In the genomic region with DNA sequence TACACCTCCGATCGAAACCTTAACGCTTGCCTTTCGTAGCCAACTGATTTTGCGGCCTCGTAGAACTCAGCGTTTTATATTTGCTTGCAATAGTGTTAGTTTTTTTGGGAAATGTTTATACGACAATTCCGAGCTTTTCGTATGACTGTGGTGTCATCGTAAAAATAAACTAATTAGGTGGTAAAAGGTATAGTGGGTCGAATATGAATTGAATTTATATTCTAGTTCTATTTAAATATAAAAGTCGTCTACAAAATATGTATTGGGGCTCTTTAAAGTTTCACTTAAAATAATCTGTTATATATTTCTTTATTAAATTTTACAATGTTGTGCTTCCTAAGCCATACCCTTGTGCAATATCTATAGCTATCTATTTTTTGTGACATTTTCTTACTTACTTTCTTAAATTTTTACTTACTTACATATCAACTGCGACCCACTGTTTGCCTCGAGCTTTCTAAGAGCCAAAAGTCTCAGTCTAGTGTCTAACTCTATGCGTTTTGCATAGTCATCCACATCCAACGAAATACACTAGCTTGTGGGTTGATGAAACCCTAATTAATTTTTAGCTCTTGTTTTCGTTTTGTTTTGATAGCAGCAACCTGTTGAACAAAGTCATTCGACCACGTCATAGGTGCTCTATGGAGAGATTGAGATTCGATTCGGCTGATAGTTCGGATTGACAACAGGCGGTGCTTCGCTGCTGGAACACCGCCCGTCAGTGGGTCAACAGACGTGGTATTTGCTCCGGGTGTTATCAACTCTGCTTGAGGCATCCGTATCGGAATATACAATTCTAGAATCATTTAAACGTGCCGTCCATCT, we compare ENCODE assay signal across 1 fruit fly cellular context.
TF ChIP-seq lines count a peak whose summit lies in the region.

A gene (minus strand): TSS at position 51 of the 825 bp plus-strand sequence.

TF ChIP-seq in whole organism, embryonic, 481 proteins besides CTCF, POLR2A, EP300 and RAD21 (continued from another document and continues in another):
- TF ChIP-seq zfh1 (GFP tag; IDR thresholded peaks at IDR 0.05; lab: Robert Waterston, UW) (no peak), her (GFP tag; optimal IDR thresholded peaks at IDR 0.05; lab: Kevin White, UChicago) (no peak), Xrp1 (GFP tag; IDR thresholded peaks at IDR 0.05; lab: Robert Waterston, UW) (peak; percentile 67), Ada2b (GFP tag; IDR thresholded peaks at IDR 0.05; lab: Robert Waterston, UW) (peak; percentile 60), CG18011 (GFP tag; optimal IDR thresholded peaks at IDR 0.05; lab: Kevin White, UChicago) (peak; percentile 54), jumu (GFP tag; optimal IDR thresholded peaks at IDR 0.05; lab: Kevin White, UChicago) (no peak), E2f2 (GFP tag; IDR thresholded peaks at IDR 0.05; lab: Robert Waterston, UW) (peak; percentile 49; the same call in 1 of the 2 replicates), NC2α (GFP tag; optimal IDR thresholded peaks at IDR 0.05; lab: Kevin White, UChicago) (no peak), Sin3A (optimal IDR thresholded peaks at IDR 0.05; lab: Kevin White, UChicago) (no peak), CG3847 (GFP tag; IDR thresholded peaks at IDR 0.05; lab: Robert Waterston, UW) (peak; percentile 76), Ravus (GFP tag; IDR thresholded peaks at IDR 0.05; lab: Robert Waterston, UW) (peak; percentile 35), Blimp-1 (GFP tag; optimal IDR thresholded peaks at IDR 0.05; lab: Kevin White, UChicago) (peak; percentile 69), CG10462 (GFP tag; optimal IDR thresholded peaks at IDR 0.05; lab: Kevin White, UChicago) (peak; percentile 4), sob (GFP tag; IDR thresholded peaks at IDR 0.05; lab: Robert Waterston, UW) (peak; percentile 57), CG7928 (GFP tag; optimal IDR thresholded peaks at IDR 0.05; lab: Kevin White, UChicago) (peak; percentile 52), pan (optimal IDR thresholded peaks at IDR 0.05; lab: Kevin White, UChicago) (no peak), pan (GFP tag; optimal IDR thresholded peaks at IDR 0.05 in 1 of 2, IDR thresholded peaks at IDR 0.05 in 1 of 2) (peak in 1 of 2 experiments; percentile 86), sim (GFP tag; IDR thresholded peaks at IDR 0.05; lab: Robert Waterston, UW) (no peak), pfk (GFP tag; optimal IDR thresholded peaks at IDR 0.05; lab: Kevin White, UChicago) (no peak), chinmo (GFP tag; IDR thresholded peaks at IDR 0.05; lab: Robert Waterston, UW; ENCODE audit: partially characterized antibody) (0 out of 4 replicates have a peak, but pooled peaks have one; percentile 63), CG9876 (GFP tag; optimal IDR thresholded peaks at IDR 0.05; lab: Kevin White, UChicago) (no peak), Hsf (GFP tag; optimal IDR thresholded peaks at IDR 0.05; lab: Kevin White, UChicago) (no peak), pum (GFP tag; optimal IDR thresholded peaks at IDR 0.05; lab: Kevin White, UChicago) (no peak), CG17359 (tag; optimal IDR thresholded peaks at IDR 0.05; lab: Kevin White, UChicago) (peak; percentile 86), CG12744 (GFP tag; optimal IDR thresholded peaks at IDR 0.05; lab: Kevin White, UChicago) (no peak), hth (optimal IDR thresholded peaks at IDR 0.05; lab: Kevin White, UChicago) (no peak), lab (GFP tag; optimal IDR thresholded peaks at IDR 0.05; lab: Kevin White, UChicago) (peak; percentile 96), odd (GFP tag; optimal IDR thresholded peaks at IDR 0.05; lab: Kevin White, UChicago) (peak; percentile 78), lola (GFP tag; optimal IDR thresholded peaks at IDR 0.05; lab: Kevin White, UChicago) (peak in 1 of 3 experiments; percentile 9), Rfx (GFP tag; IDR thresholded peaks at IDR 0.05; lab: Robert Waterston, UW) (peak; percentile 81), ind (GFP tag; optimal IDR thresholded peaks at IDR 0.05; lab: Kevin White, UChicago) (peak; percentile 75), Fer3 (tag; optimal IDR thresholded peaks at IDR 0.05; lab: Kevin White, UChicago) (peak; percentile 92), CG10565 (GFP tag; optimal IDR thresholded peaks at IDR 0.05; lab: Kevin White, UChicago) (no peak), jing (GFP tag; optimal IDR thresholded peaks at IDR 0.05; lab: Kevin White, UChicago) (no peak), CG3065 (GFP tag; optimal IDR thresholded peaks at IDR 0.05; lab: Kevin White, UChicago) (no peak), CG15601 (tag; optimal IDR thresholded peaks at IDR 0.05; lab: Kevin White, UChicago) (peak; percentile 35), Rx (GFP tag; IDR thresholded peaks at IDR 0.05; lab: Robert Waterston, UW) (peak; percentile 66), CG17802 (tag; optimal IDR thresholded peaks at IDR 0.05; lab: Kevin White, UChicago) (no peak), Fer1 (GFP tag; optimal IDR thresholded peaks at IDR 0.05; lab: Kevin White, UChicago) (peak; percentile 94), org-1 (GFP tag; optimal IDR thresholded peaks at IDR 0.05; lab: Kevin White, UChicago) (peak; percentile 81), CG1832 (GFP tag; optimal IDR thresholded peaks at IDR 0.05; lab: Kevin White, UChicago) (no peak), CG5180 (GFP tag; optimal IDR thresholded peaks at IDR 0.05; lab: Kevin White, UChicago) (peak; percentile 65), toy (GFP tag; IDR thresholded peaks at IDR 0.05; lab: Robert Waterston, UW) (peak; percentile 83), CG3407 (GFP tag; optimal IDR thresholded peaks at IDR 0.05; lab: Kevin White, UChicago) (peak; percentile 9), CG7839 (tag; optimal IDR thresholded peaks at IDR 0.05; lab: Kevin White, UChicago) (peak; percentile 93), CG1602 (GFP tag; optimal IDR thresholded peaks at IDR 0.05; lab: Kevin White, UChicago) (peak; percentile 56), CG10979 (tag; optimal IDR thresholded peaks at IDR 0.05; lab: Kevin White, UChicago) (peak; percentile 62), CG10543 (GFP tag; optimal IDR thresholded peaks at IDR 0.05; lab: Kevin White, UChicago) (peak; percentile 69), prd (optimal IDR thresholded peaks at IDR 0.05; lab: Kevin White, UChicago) (no peak), prd (GFP tag; IDR thresholded peaks at IDR 0.05; lab: Robert Waterston, UW) (peak; percentile 75; the same call in 2 of the 3 replicates), CG8924 (tag; optimal IDR thresholded peaks at IDR 0.05; lab: Kevin White, UChicago) (peak; percentile 88), D19A (tag; optimal IDR thresholded peaks at IDR 0.05; lab: Kevin White, UChicago) (peak; percentile 70), Nf-YA (GFP tag; IDR thresholded peaks at IDR 0.05; lab: Robert Waterston, UW) (no peak), bowl (GFP tag; IDR thresholded peaks at IDR 0.05; lab: Robert Waterston, UW) (peak; percentile 47; the same call in 1 of the 2 replicates), CG12659 (GFP tag; optimal IDR thresholded peaks at IDR 0.05; lab: Kevin White, UChicago) (peak; percentile 92), MBD-R2 (GFP tag; IDR thresholded peaks at IDR 0.05; lab: Robert Waterston, UW) (peak; percentile 14; the same call in 1 of the 2 replicates), Tbp (GFP tag; optimal IDR thresholded peaks at IDR 0.05; lab: Kevin White, UChicago) (no peak), CG15696 (tag; optimal IDR thresholded peaks at IDR 0.05; lab: Kevin White, UChicago) (peak; percentile 57), CG11456 (GFP tag; IDR thresholded peaks at IDR 0.05; lab: Robert Waterston, UW) (no peak), BtbVII (GFP tag; optimal IDR thresholded peaks at IDR 0.05; lab: Kevin White, UChicago) (peak; percentile 92), D (optimal IDR thresholded peaks at IDR 0.05; lab: Kevin White, UChicago) (no peak), D (GFP tag; optimal IDR thresholded peaks at IDR 0.05; lab: Kevin White, UChicago) (peak; percentile 51), CG2129 (GFP tag; IDR thresholded peaks at IDR 0.05; lab: Robert Waterston, UW; ENCODE audit: partially characterized antibody) (no peak), wek (GFP tag; optimal IDR thresholded peaks at IDR 0.05; lab: Kevin White, UChicago) (no peak), Neu2 (GFP tag; optimal IDR thresholded peaks at IDR 0.05; lab: Kevin White, UChicago; ENCODE audit: borderline replicate concordance) (no peak), CG6272 (GFP tag; IDR thresholded peaks at IDR 0.05; lab: Robert Waterston, UW) (peak; percentile 42; the same call in 1 of the 2 replicates), CG32767 (GFP tag; IDR thresholded peaks at IDR 0.05; lab: Robert Waterston, UW) (peak; percentile 57; the same call in 1 of the 2 replicates), knrl (GFP tag; IDR thresholded peaks at IDR 0.05; lab: Robert Waterston, UW; ENCODE audit: partially characterized antibody) (no peak), h (optimal IDR thresholded peaks at IDR 0.05; lab: Kevin White, UChicago) (no peak), pho (GFP tag; optimal IDR thresholded peaks at IDR 0.05; lab: Kevin White, UChicago) (peak; percentile 22), CG42726 (GFP tag; IDR thresholded peaks at IDR 0.05; lab: Robert Waterston, UW; ENCODE audit: partially characterized antibody) (no peak), rib (GFP tag; IDR thresholded peaks at IDR 0.05; lab: Robert Waterston, UW) (no peak), danr (GFP tag; IDR thresholded peaks at IDR 0.05; lab: Robert Waterston, UW) (peak; percentile 90), ash1 (GFP tag; optimal IDR thresholded peaks at IDR 0.05; lab: Kevin White, UChicago) (no peak), usp (GFP tag; optimal IDR thresholded peaks at IDR 0.05; lab: Kevin White, UChicago) (no peak), Opbp (GFP tag; IDR thresholded peaks at IDR 0.05; lab: Robert Waterston, UW; ENCODE audit: partially characterized antibody) (no peak), CG6254 (GFP tag; optimal IDR thresholded peaks at IDR 0.05; lab: Kevin White, UChicago) (peak; percentile 23), Dip3 (GFP tag; optimal IDR thresholded peaks at IDR 0.05; lab: Kevin White, UChicago) (no peak), CG3281 (GFP tag; optimal IDR thresholded peaks at IDR 0.05; lab: Kevin White, UChicago) (peak; percentile 96), Nf-YB (GFP tag; optimal IDR thresholded peaks at IDR 0.05; lab: Kevin White, UChicago) (peak; percentile 43), tap (tag; optimal IDR thresholded peaks at IDR 0.05; lab: Kevin White, UChicago) (peak; percentile 78), CG12219 (GFP tag; optimal IDR thresholded peaks at IDR 0.05; lab: Kevin White, UChicago) (peak; percentile 23), CG2116 (GFP tag; optimal IDR thresholded peaks at IDR 0.05; lab: Kevin White, UChicago) (peak; percentile 32), gcm2 (GFP tag; optimal IDR thresholded peaks at IDR 0.05; lab: Kevin White, UChicago) (no peak), gsb (GFP tag; IDR thresholded peaks at IDR 0.05; lab: Robert Waterston, UW) (peak; percentile 78; the same call in 1 of the 2 replicates), CG10654 (GFP tag; optimal IDR thresholded peaks at IDR 0.05; lab: Kevin White, UChicago) (peak; percentile 48), Dll (GFP tag; IDR thresholded peaks at IDR 0.05; lab: Robert Waterston, UW; ENCODE audit: partially characterized antibody) (no peak), CG9932 (GFP tag; IDR thresholded peaks at IDR 0.05; lab: Robert Waterston, UW) (peak; percentile 91), CG10147 (GFP tag; optimal IDR thresholded peaks at IDR 0.05; lab: Kevin White, UChicago) (peak; percentile 81), CG13296 (GFP tag; optimal IDR thresholded peaks at IDR 0.05; lab: Kevin White, UChicago) (peak; percentile 92), CG11247 (GFP tag; IDR thresholded peaks at IDR 0.05; lab: Robert Waterston, UW) (no peak), CG7786 (GFP tag; optimal IDR thresholded peaks at IDR 0.05; lab: Kevin White, UChicago) (peak; percentile 27), Six4 (GFP tag; optimal IDR thresholded peaks at IDR 0.05; lab: Kevin White, UChicago) (peak; percentile 48), Myb (GFP tag; optimal IDR thresholded peaks at IDR 0.05; lab: Kevin White, UChicago) (no peak), sc (optimal IDR thresholded peaks at IDR 0.05; lab: Kevin White, UChicago) (no peak), sc (GFP tag; optimal IDR thresholded peaks at IDR 0.05; lab: Kevin White, UChicago) (peak; percentile 26), CG17328 (GFP tag; IDR thresholded peaks at IDR 0.05; lab: Robert Waterston, UW) (peak; percentile 50), CG1647 (GFP tag; optimal IDR thresholded peaks at IDR 0.05; lab: Kevin White, UChicago) (no peak), dysf (GFP tag; IDR thresholded peaks at IDR 0.05; lab: Robert Waterston, UW) (peak; percentile 83), Hey (tag; optimal IDR thresholded peaks at IDR 0.05; lab: Kevin White, UChicago) (no peak), nom (GFP tag; optimal IDR thresholded peaks at IDR 0.05; lab: Kevin White, UChicago) (no peak), bcd (GFP tag; optimal IDR thresholded peaks at IDR 0.05; lab: Kevin White, UChicago) (peak; percentile 73), CG7556 (GFP tag; optimal IDR thresholded peaks at IDR 0.05; lab: Kevin White, UChicago) (peak; percentile 90), HmgZ (tag; optimal IDR thresholded peaks at IDR 0.05; lab: Kevin White, UChicago) (peak; percentile 48), CG17385 (GFP tag; optimal IDR thresholded peaks at IDR 0.05; lab: Kevin White, UChicago) (peak; percentile 86), Chrac-16 (GFP tag; optimal IDR thresholded peaks at IDR 0.05; lab: Kevin White, UChicago) (peak; percentile 33), al (GFP tag; IDR thresholded peaks at IDR 0.05; lab: Robert Waterston, UW) (peak; percentile 92), CG6683 (GFP tag; optimal IDR thresholded peaks at IDR 0.05; lab: Kevin White, UChicago) (peak; percentile 83), CG34422 (GFP tag; IDR thresholded peaks at IDR 0.05; lab: Robert Waterston, UW) (peak; percentile 69; the same call in 2 of the 3 replicates), Dek (tag; optimal IDR thresholded peaks at IDR 0.05; lab: Kevin White, UChicago) (peak; percentile 94), CG16815 (GFP tag; optimal IDR thresholded peaks at IDR 0.05; lab: Kevin White, UChicago) (peak; percentile 55), pita (GFP tag; optimal IDR thresholded peaks at IDR 0.05; lab: Kevin White, UChicago) (no peak), Oli (tag; optimal IDR thresholded peaks at IDR 0.05; lab: Kevin White, UChicago) (peak; percentile 79), abd-A (tag; optimal IDR thresholded peaks at IDR 0.05; lab: Kevin White, UChicago) (no peak), Gsc (GFP tag; IDR thresholded peaks at IDR 0.05; lab: Robert Waterston, UW) (no peak), CG17361 (GFP tag; IDR thresholded peaks at IDR 0.05; lab: Robert Waterston, UW) (peak; percentile 86), CG12391 (tag; optimal IDR thresholded peaks at IDR 0.05; lab: Kevin White, UChicago) (peak; percentile 86), nerfin-1 (tag; optimal IDR thresholded peaks at IDR 0.05; lab: Kevin White, UChicago) (peak; percentile 66), amos (GFP tag; IDR thresholded peaks at IDR 0.05; lab: Robert Waterston, UW; ENCODE audit: partially characterized antibody) (no peak), gem (tag; optimal IDR thresholded peaks at IDR 0.05; lab: Kevin White, UChicago) (peak; percentile 95), scrt (GFP tag; optimal IDR thresholded peaks at IDR 0.05; lab: Kevin White, UChicago) (peak; percentile 80)
